Fruit fly (Drosophila melanogaster) whole organism, embryonic: ENCODE results near the gene Pak.

Source experiments
- Adf1 ChIP-seq: fragments of 200-800 bp; sonication (Bioruptor generic); IDR thresholded peaks from 2 replicates; pipeline ENCODE4 v1.3.6; 2022; ENCODE audit warnings: missing biosample characterization, missing genetic modification characterization
- CG10366 ChIP-seq: fragments of 200-800 bp; sonication (Bioruptor generic); IDR thresholded peaks from 2 replicates; pipeline ENCODE4 v1.3.6; 2022; ENCODE audit warnings: missing biosample characterization, missing genetic modification characterization
- CG11093 ChIP-seq: fragments of 200-800 bp; sonication (Bioruptor generic); IDR thresholded peaks from 3 replicates; pipeline ENCODE4 v1.3.6; 2022; ENCODE audit warnings: missing biosample characterization, missing genetic modification characterization
- CG11398 ChIP-seq: fragments of 200-800 bp; sonication (Bioruptor generic); optimal IDR thresholded peaks from 2 replicates; lab custom pipeline; 2016; ENCODE audit warnings: missing biosample characterization, missing genetic modification characterization
- CG13123 ChIP-seq: fragments of 200-800 bp; sonication (Bioruptor generic); optimal IDR thresholded peaks from 2 replicates; lab custom pipeline; 2016; ENCODE audit warnings: missing biosample characterization, missing genetic modification characterization
- CG13296 ChIP-seq: fragments of 200-800 bp; sonication (Bioruptor generic); optimal IDR thresholded peaks from 3 replicates; lab custom pipeline; 2018; ENCODE audit warnings: missing biosample characterization, mild to moderate bottlenecking, missing genetic modification characterization
- CG14667 ChIP-seq: fragments of 200-800 bp; sonication (Bioruptor generic); IDR thresholded peaks from 2 replicates; pipeline ENCODE4 v1.3.6; 2022; ENCODE audit warnings: missing biosample characterization, missing genetic modification characterization
- CG30431 ChIP-seq: fragments of 200-800 bp; sonication (Bioruptor generic); optimal IDR thresholded peaks from 2 replicates; lab custom pipeline; 2017; ENCODE audit warnings: missing biosample characterization, missing genetic modification characterization
- CG31365 ChIP-seq: fragments of 200-800 bp; sonication (Bioruptor generic); optimal IDR thresholded peaks from 2 replicates; lab custom pipeline; 2018; ENCODE audit warnings: missing biosample characterization, mild to moderate bottlenecking, missing genetic modification characterization
- CG3163 ChIP-seq: fragments of 200-800 bp; sonication (Bioruptor generic); optimal IDR thresholded peaks from 3 replicates; lab custom pipeline; 2016; ENCODE audit warnings: missing biosample characterization, missing genetic modification characterization
- CG32532 ChIP-seq: fragments of 200-800 bp; sonication (Bioruptor generic); IDR thresholded peaks from 2 replicates; pipeline ENCODE4 v1.3.6; 2022; ENCODE audit warnings: missing biosample characterization, missing genetic modification characterization
- CG4360 ChIP-seq: fragments of 200-800 bp; sonication (Bioruptor generic); IDR thresholded peaks from 2 replicates; pipeline ENCODE4 v1.3.6; 2022; ENCODE audit warnings: missing biosample characterization, missing genetic modification characterization
- CG4854 ChIP-seq: fragments of 200-800 bp; sonication (Bioruptor generic); optimal IDR thresholded peaks from 2 replicates; lab custom pipeline; 2016; ENCODE audit warnings: missing biosample characterization, missing genetic modification characterization, inconsistent platforms
- CG6791 ChIP-seq: fragments of 200-800 bp; sonication (Bioruptor generic); IDR thresholded peaks from 3 replicates; pipeline ENCODE4 v1.3.6; 2022; ENCODE audit warnings: missing biosample characterization, missing genetic modification characterization; ENCODE audit not compliant: partially characterized antibody
- CG6854 ChIP-seq: fragments of 200-800 bp; sonication (Bioruptor generic); optimal IDR thresholded peaks from 3 replicates; lab custom pipeline; 2017; ENCODE audit warnings: missing biosample characterization, mild to moderate bottlenecking, missing genetic modification characterization
- CG8089 ChIP-seq: fragments of 200-800 bp; sonication (Bioruptor generic); optimal IDR thresholded peaks from 3 replicates; lab custom pipeline; 2016; ENCODE audit warnings: missing biosample characterization, missing genetic modification characterization
- CG8290 ChIP-seq, 3 experiments: fragments of 200-800 bp; sonication (Bioruptor generic); optimal IDR thresholded peaks; 2 replicates each; lab custom pipeline; 2016 to 2019; ENCODE audit warnings: missing biosample characterization in 3 of 3, missing genetic modification characterization in 3 of 3, mild to moderate bottlenecking in 2 of 3, moderate library complexity in 1 of 3
- CG9437 ChIP-seq: fragments of 200-800 bp; sonication (Bioruptor generic); optimal IDR thresholded peaks from 2 replicates; lab custom pipeline; 2018; ENCODE audit warnings: missing biosample characterization, mild to moderate bottlenecking, missing genetic modification characterization
- CG9609 ChIP-seq: fragments of 200-800 bp; sonication (Bioruptor generic); optimal IDR thresholded peaks from 3 replicates; lab custom pipeline; 2016; ENCODE audit warnings: missing biosample characterization, missing genetic modification characterization
- CTCF ChIP-seq: fragments of 200-800 bp; sonication (Bioruptor generic); optimal IDR thresholded peaks from 2 replicates; lab custom pipeline; 2017; ENCODE audit warnings: missing biosample characterization, mild to moderate bottlenecking, missing genetic modification characterization, moderate library complexity
- Drgx ChIP-seq: fragments of 200-800 bp; sonication (Bioruptor generic); IDR thresholded peaks from 2 replicates; pipeline ENCODE4 v1.3.6; 2022; ENCODE audit warnings: missing biosample characterization, missing genetic modification characterization
- E2f2 ChIP-seq: fragments of 200-800 bp; sonication (Bioruptor generic); IDR thresholded peaks from 2 replicates; pipeline ENCODE4 v1.3.6; 2022; ENCODE audit warnings: missing biosample characterization, missing genetic modification characterization
- Fer2 ChIP-seq: fragments of 200-800 bp; sonication (Bioruptor generic); optimal IDR thresholded peaks from 2 replicates; lab custom pipeline; 2018; ENCODE audit warnings: missing biosample characterization, mild to moderate bottlenecking, missing genetic modification characterization, moderate library complexity
- Hr3 ChIP-seq: fragments of 200-800 bp; sonication (Bioruptor generic); optimal IDR thresholded peaks from 3 replicates; lab custom pipeline; 2016; ENCODE audit warnings: missing biosample characterization, missing genetic modification characterization
- Hsf ChIP-seq: fragments of 200-800 bp; sonication (Bioruptor generic); optimal IDR thresholded peaks from 3 replicates; lab custom pipeline; 2016; ENCODE audit warnings: missing biosample characterization, missing genetic modification characterization
- Kr ChIP-seq: fragments of 200-800 bp; sonication (Bioruptor generic); optimal IDR thresholded peaks from 2 replicates; lab custom pipeline; 2017; ENCODE audit warnings: missing biosample characterization, mild to moderate bottlenecking, missing genetic modification characterization
- Lpt ChIP-seq: fragments of >200 bp; optimal IDR thresholded peaks from 2 replicates; lab custom pipeline; 2018; ENCODE audit warnings: missing biosample characterization, missing genetic modification characterization
- Med ChIP-seq: fragments of 200-800 bp; sonication (Bioruptor generic); peaks from one replicate; lab custom pipeline; 2016; ENCODE audit warnings: missing biosample characterization, missing genetic modification characterization, mild to moderate bottlenecking, inconsistent platforms, moderate library complexity
- Neu2 ChIP-seq: fragments of 200-800 bp; sonication (Bioruptor generic); optimal IDR thresholded peaks from 3 replicates; lab custom pipeline; 2016; ENCODE audit warnings: missing biosample characterization, missing genetic modification characterization, borderline replicate concordance
- Spps ChIP-seq: fragments of 200-800 bp; sonication (Bioruptor generic); optimal IDR thresholded peaks from 2 replicates; lab custom pipeline; 2018; ENCODE audit warnings: missing biosample characterization, mild to moderate bottlenecking, missing genetic modification characterization
- TFAM ChIP-seq: fragments of 200-800 bp; sonication (Bioruptor generic); optimal IDR thresholded peaks from 2 replicates; lab custom pipeline; 2017; ENCODE audit warnings: missing biosample characterization, missing genetic modification characterization, inconsistent platforms
- Vsx1 ChIP-seq: fragments of 200-800 bp; sonication (Bioruptor generic); optimal IDR thresholded peaks from 2 replicates; lab custom pipeline; 2017; ENCODE audit warnings: missing biosample characterization, mild to moderate bottlenecking, missing genetic modification characterization, missing genetic modification reagents
- YL-1 ChIP-seq: fragments of 200-800 bp; sonication (Bioruptor generic); optimal IDR thresholded peaks from 3 replicates; lab custom pipeline; 2017; ENCODE audit warnings: missing biosample characterization, mild to moderate bottlenecking, missing genetic modification characterization
- ato ChIP-seq: fragments of 200-800 bp; sonication (Bioruptor generic); IDR thresholded peaks from 2 replicates; pipeline ENCODE4 v1.3.6; 2022; ENCODE audit warnings: missing biosample characterization, missing genetic modification characterization; ENCODE audit not compliant: partially characterized antibody
- dm ChIP-seq: fragments of 200-800 bp; sonication (Bioruptor generic); optimal IDR thresholded peaks from 3 replicates; lab custom pipeline; 2016; ENCODE audit warnings: missing biosample characterization, missing genetic modification characterization
- dpn ChIP-seq, 2 experiments: fragments of 200-800 bp; sonication (Bioruptor generic); optimal IDR thresholded peaks; 3 replicates each; lab custom pipeline; 2016; ENCODE audit warnings: missing biosample characterization in 2 of 2, missing genetic modification characterization in 2 of 2
- gfzf ChIP-seq: fragments of 200-800 bp; sonication (Bioruptor generic); optimal IDR thresholded peaks from 2 replicates; lab custom pipeline; 2016; ENCODE audit warnings: missing biosample characterization, mild to moderate bottlenecking, missing genetic modification characterization, moderate library complexity
- insv ChIP-seq, 2 experiments: fragments of 200-800 bp; sonication (Bioruptor generic); optimal IDR thresholded peaks; 3 replicates each; lab custom pipeline; 2016 to 2018; ENCODE audit warnings: missing biosample characterization in 2 of 2, missing genetic modification characterization in 2 of 2
- inv ChIP-seq: fragments of 200-800 bp; sonication (Bioruptor generic); IDR thresholded peaks from 2 replicates; pipeline ENCODE4 v1.3.6; 2022; ENCODE audit warnings: missing biosample characterization, missing genetic modification characterization; ENCODE audit not compliant: partially characterized antibody
- ken ChIP-seq: fragments of 200-800 bp; sonication (Bioruptor generic); IDR thresholded peaks from 3 replicates; pipeline ENCODE4 v1.3.6; 2022; ENCODE audit warnings: missing biosample characterization, missing genetic modification characterization
- lilli ChIP-seq: fragments of 200-800 bp; sonication (Bioruptor generic); optimal IDR thresholded peaks from 3 replicates; lab custom pipeline; 2016; ENCODE audit warnings: missing biosample characterization, missing genetic modification characterization
- lov ChIP-seq, 2 experiments: fragments of 200-800 bp in 1 of 2; fragments of >200 bp in 1 of 2; sonication (Bioruptor generic) in 1 of 2; IDR thresholded peaks in 1 of 2; optimal IDR thresholded peaks in 1 of 2; 2 replicates in 1 of 2; 3 replicates in 1 of 2; pipeline versions ENCODE4 v1.3.6 to Lab custom; 2017 to 2022; ENCODE audit warnings: missing biosample characterization in 1 of 2, missing genetic modification characterization in 1 of 2
- mld ChIP-seq: fragments of 200-800 bp; sonication (Bioruptor generic); IDR thresholded peaks from 3 replicates; pipeline ENCODE4 v1.3.6; 2022; ENCODE audit warnings: missing biosample characterization, missing genetic modification characterization; ENCODE audit not compliant: partially characterized antibody
- org-1 ChIP-seq: fragments of 200-800 bp; sonication (Bioruptor generic); optimal IDR thresholded peaks from 2 replicates; lab custom pipeline; 2017; ENCODE audit warnings: missing biosample characterization, missing genetic modification characterization
- otp ChIP-seq: fragments of 200-800 bp; sonication (Bioruptor generic); IDR thresholded peaks from 3 replicates; pipeline ENCODE4, ENCODE4 v1.3.6; 2022; ENCODE audit warnings: missing biosample characterization, missing genetic modification characterization
- pum ChIP-seq: fragments of 200-800 bp; sonication (Bioruptor generic); optimal IDR thresholded peaks from 2 replicates; lab custom pipeline; 2016; ENCODE audit warnings: missing biosample characterization, missing genetic modification characterization
- slp2 ChIP-seq: fragments of 200-800 bp; sonication (Bioruptor generic); optimal IDR thresholded peaks from 2 replicates; lab custom pipeline; 2016; ENCODE audit warnings: missing biosample characterization, missing genetic modification characterization
- sr ChIP-seq: fragments of 200-800 bp; sonication (Bioruptor generic); IDR thresholded peaks from 3 replicates; pipeline ENCODE4 v1.3.6; 2022; ENCODE audit warnings: missing biosample characterization, missing genetic modification characterization
- tgo ChIP-seq: fragments of 200-800 bp; sonication (Bioruptor generic); IDR thresholded peaks from 3 replicates; pipeline ENCODE4 v1.3.6; 2022; ENCODE audit warnings: missing biosample characterization, missing genetic modification characterization
- trh ChIP-seq: fragments of 200-800 bp; sonication (Bioruptor generic); optimal IDR thresholded peaks from 2 replicates; lab custom pipeline; 2016; ENCODE audit warnings: missing biosample characterization, missing genetic modification characterization
- twi ChIP-seq: fragments of 200-800 bp; optimal IDR thresholded peaks from 2 replicates; lab custom pipeline; 2019; ENCODE audit warnings: missing biosample characterization, mild to moderate bottlenecking, missing genetic modification characterization, moderate library complexity
- unc-4 ChIP-seq: fragments of 200-800 bp; sonication (Bioruptor generic); IDR thresholded peaks from 2 replicates; pipeline ENCODE4 v1.3.6; 2022; ENCODE audit warnings: missing biosample characterization, missing genetic modification characterization; ENCODE audit not compliant: partially characterized antibody

Pak gene

DNA sequence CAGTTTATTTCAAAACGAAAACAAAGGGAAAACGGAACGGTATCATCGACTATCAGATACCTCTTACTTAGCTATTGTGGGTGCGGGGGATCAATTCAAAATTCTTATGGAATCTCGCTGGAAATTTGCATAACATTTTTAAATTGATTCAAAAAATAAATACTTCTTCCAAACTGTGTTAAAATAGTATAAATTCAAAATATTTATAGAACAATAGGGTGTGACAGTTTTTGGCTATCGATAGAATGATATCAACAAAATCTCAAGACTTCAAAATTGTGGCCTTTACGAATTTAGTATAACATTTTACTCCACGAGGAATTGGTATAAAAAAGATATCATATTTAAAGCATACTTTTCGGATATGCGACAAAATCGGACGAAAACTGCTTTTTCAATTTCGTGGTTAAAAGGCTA lies 37.7 kb downstream of the Pak start (continued):
- peak; percentile 48 for TF ChIP-seq Med (GFP tag; lab: Kevin White, UChicago)
- no peak for TF ChIP-seq org-1 (GFP tag; lab: Kevin White, UChicago)
- TF ChIP-seq unc-4 (GFP tag; lab: Robert Waterston, UW): peak; percentile 51
- no peak for TF ChIP-seq ken
- TF ChIP-seq Kr (GFP tag; lab: Kevin White, UChicago): no peak
- no peak for TF ChIP-seq YL-1 (GFP tag; lab: Kevin White, UChicago)
- no peak for TF ChIP-seq CG14667 (GFP tag; lab: Robert Waterston, UW)
- no peak for TF ChIP-seq CG13123
- TF ChIP-seq CG30431 (GFP tag; lab: Kevin White, UChicago): no peak
- TF ChIP-seq Adf1 (GFP tag; lab: Robert Waterston, UW): no peak
- peak; percentile 89 for TF ChIP-seq CG6791 (GFP tag; lab: Robert Waterston, UW)
- no peak for TF ChIP-seq CG4360 (GFP tag; lab: Robert Waterston, UW)
- no peak for TF ChIP-seq CG32532
- no peak for TF ChIP-seq Hr3 (GFP tag; lab: Kevin White, UChicago)
- TF ChIP-seq CG31365 (tag; lab: Kevin White, UChicago): peak; percentile 50
- no peak for TF ChIP-seq tgo (GFP tag; lab: Robert Waterston, UW)
- TF ChIP-seq gfzf (GFP tag; lab: Kevin White, UChicago): peak; percentile 28
- TF ChIP-seq inv (GFP tag; lab: Robert Waterston, UW): peak; percentile 53; the same call in 1 of the 2 replicates
- no peak for TF ChIP-seq Neu2
- no peak for TF ChIP-seq TFAM
- no peak for TF ChIP-seq trh
- TF ChIP-seq CG10366 (GFP tag; lab: Robert Waterston, UW): no peak
- TF ChIP-seq lilli (GFP tag; lab: Kevin White, UChicago): no peak
- TF ChIP-seq Vsx1: no peak
- no peak for TF ChIP-seq dpn (GFP tag; optimal IDR thresholded peaks at IDR 0.05; lab: Kevin White, UChicago)
- TF ChIP-seq Drgx (GFP tag; lab: Robert Waterston, UW): no peak
- no peak for TF ChIP-seq CG8290 (GFP tag; optimal IDR thresholded peaks at IDR 0.05; lab: Kevin White, UChicago)
- TF ChIP-seq CG8290 (tag; optimal IDR thresholded peaks at IDR 0.05; lab: Kevin White, UChicago): no peak
- TF ChIP-seq CG9609 (GFP tag; lab: Kevin White, UChicago): no peak
- no peak for TF ChIP-seq CG11398
- TF ChIP-seq CG4854 (GFP tag; lab: Kevin White, UChicago): no peak
- no peak for TF ChIP-seq otp
- TF ChIP-seq Spps (tag; lab: Kevin White, UChicago): no peak
- no peak for TF ChIP-seq CG6854 (GFP tag; lab: Kevin White, UChicago)
- no peak for TF ChIP-seq Lpt (GFP tag; lab: Kevin White, UChicago)
- no peak for TF ChIP-seq CG13296 (GFP tag; lab: Kevin White, UChicago)
- no peak for TF ChIP-seq sr
- no peak for TF ChIP-seq Fer2 (tag; lab: Kevin White, UChicago)
- TF ChIP-seq E2f2: no peak
- TF ChIP-seq Hsf: no peak
- TF ChIP-seq CG3163 (GFP tag; lab: Kevin White, UChicago): no peak
- TF ChIP-seq CG11093 (GFP tag; lab: Robert Waterston, UW): no peak
- no peak for TF ChIP-seq pum (GFP tag; lab: Kevin White, UChicago)
- TF ChIP-seq CTCF: no peak
- peak; percentile 66; the same call in 1 of the 2 replicates for TF ChIP-seq ato
- no peak for TF ChIP-seq insv (GFP tag; optimal IDR thresholded peaks at IDR 0.05; lab: Kevin White, UChicago)
- TF ChIP-seq slp2 (GFP tag; lab: Kevin White, UChicago): no peak
- peak; percentile 67; the same call in 2 of the 3 replicates for TF ChIP-seq mld (GFP tag; lab: Robert Waterston, UW)
- TF ChIP-seq twi (tag; lab: Kevin White, UChicago): no peak
- no peak for TF ChIP-seq dm (GFP tag; lab: Kevin White, UChicago)
- no peak for TF ChIP-seq lov (optimal IDR thresholded peaks at IDR 0.05; lab: Kevin White, UChicago)
- TF ChIP-seq lov (GFP tag; IDR thresholded peaks at IDR 0.05; lab: Robert Waterston, UW): no peak
- no peak for TF ChIP-seq CG8089 (GFP tag; lab: Kevin White, UChicago)
- no peak for TF ChIP-seq CG9437
